Worm (Caenorhabditis elegans): ENCODE results near the gene R11.4.
A peak's percentile ranks its signal among the peaks of the same experiment; 100 is the strongest.

DNA sequence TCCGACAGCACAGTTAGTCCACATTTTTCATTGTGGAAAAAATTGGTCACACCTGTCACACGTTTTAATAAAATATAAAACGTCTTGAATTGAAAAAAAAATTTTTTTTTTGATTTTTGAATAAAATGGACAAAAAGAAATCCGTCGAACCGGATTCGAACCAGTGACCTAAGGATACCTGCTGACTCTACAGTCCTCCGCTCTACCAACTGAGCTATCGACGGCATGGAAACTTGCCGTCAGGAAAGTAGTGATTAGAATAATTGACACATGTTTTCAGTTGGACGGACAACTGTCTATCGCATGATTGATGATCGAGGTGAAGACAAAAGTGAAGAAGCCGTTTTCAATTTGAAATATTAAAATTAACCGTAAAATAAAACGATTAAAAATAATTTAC is 2.3 kb downstream of the R11.4 start:
- no peak for TF ChIP-seq ama-1 (optimal IDR thresholded peaks at IDR 0.05)
- peak; percentile 47; the same call in 1 of the 2 replicates for TF ChIP-seq pha-4 (GFP tag; IDR thresholded peaks at IDR 0.05)
- no peak for TF ChIP-seq pha-4 (tag; optimal IDR thresholded peaks at IDR 0.05)
- TF ChIP-seq duxl-1 (tag; optimal IDR thresholded peaks at IDR 0.05; ENCODE audit: poor library complexity) = peak; percentile 30
- no peak for TF ChIP-seq nhr-28 (tag; optimal IDR thresholded peaks at IDR 0.05)
- TF ChIP-seq R02D3.7 (tag; optimal IDR thresholded peaks at IDR 0.05) = no peak
- no peak for TF ChIP-seq pqm-1 (tag; optimal IDR thresholded peaks at IDR 0.05)
- TF ChIP-seq mxl-2 (GFP tag; conservative IDR thresholded peaks at IDR 0.05) = no peak
- no peak for TF ChIP-seq lin-39 (tag; optimal IDR thresholded peaks at IDR 0.05)
- no peak for TF ChIP-seq unc-39 (tag; optimal IDR thresholded peaks at IDR 0.05)

All from whole organism, L4 larva.